Worm (Caenorhabditis elegans) whole organism, L3 larva: ENCODE results near the gene Y38E10A.35.

Experiments
- R02D3.7 ChIP-seq: fragments of 150-350 bp; optimal IDR thresholded peaks from 2 replicates; lab custom pipeline; 2014; ENCODE audit warnings: missing biosample characterization, missing genetic modification characterization
- aly-2 ChIP-seq: fragments of 150-350 bp; optimal IDR thresholded peaks from 2 replicates; lab custom pipeline; 2014; ENCODE audit warnings: missing biosample characterization, missing genetic modification characterization
- ceh-82 ChIP-seq: fragments of 150-350 bp; optimal IDR thresholded peaks from 2 replicates; lab custom pipeline; 2014; ENCODE audit warnings: missing biosample characterization, missing genetic modification characterization
- fos-1 ChIP-seq: fragments of 150-350 bp; optimal IDR thresholded peaks from 2 replicates; lab custom pipeline; 2014; ENCODE audit warnings: missing biosample characterization, missing genetic modification characterization
- lin-39 ChIP-seq: fragments of 150-350 bp; optimal IDR thresholded peaks from 2 replicates; lab custom pipeline; 2018; ENCODE audit warnings: missing biosample characterization, missing genetic modification reagents, missing genetic modification characterization
- nhr-237 ChIP-seq: fragments of 150-350 bp; optimal IDR thresholded peaks from 2 replicates; lab custom pipeline; 2014; ENCODE audit warnings: missing biosample characterization, missing genetic modification characterization
- pha-4 ChIP-seq: fragments of 150-350 bp; optimal IDR thresholded peaks from 2 replicates; lab custom pipeline; 2014; ENCODE audit warnings: missing biosample characterization, missing genetic modification reagents, missing genetic modification characterization
- skn-1 ChIP-seq: fragments of 150-350 bp; optimal IDR thresholded peaks from 2 replicates; lab custom pipeline; 2014; ENCODE audit warnings: missing biosample characterization, missing genetic modification characterization

DNA sequence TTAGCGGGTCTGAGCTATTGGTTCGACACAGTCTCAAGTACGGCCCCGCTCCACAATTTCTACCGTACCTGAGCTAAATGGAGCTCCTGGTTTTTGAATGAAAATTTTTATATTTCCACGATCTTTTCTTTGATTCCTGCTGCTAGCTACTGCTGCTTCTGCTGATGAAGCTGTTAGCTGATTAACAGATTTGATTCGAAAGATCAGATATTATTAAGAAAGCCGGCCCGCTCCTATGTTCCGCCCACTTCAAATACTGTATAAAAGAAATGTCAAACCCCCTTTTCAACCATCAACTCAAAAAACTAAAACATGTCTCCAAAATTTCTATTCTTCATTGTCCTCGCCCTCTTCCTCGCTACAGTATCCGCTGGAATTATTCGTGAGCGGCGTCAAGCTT lies 44.9 kb upstream of the Y38E10A.35 start, which contains the start of gene nspe-3:
- TF ChIP-seq pha-4 (tag; lab: Kevin White, UChicago), result no peak
- no peak for TF ChIP-seq lin-39 (tag; lab: Kevin White, UChicago)
- TF ChIP-seq aly-2, result no peak
- no peak for TF ChIP-seq R02D3.7
- TF ChIP-seq ceh-82 (tag; lab: Kevin White, UChicago), result no peak
- TF ChIP-seq nhr-237 (tag; lab: Kevin White, UChicago), result no peak
- no peak for TF ChIP-seq fos-1 (tag; lab: Kevin White, UChicago)
- no peak for TF ChIP-seq skn-1 (tag; lab: Kevin White, UChicago)
